Fruit fly (Drosophila melanogaster) whole organism, prepupa: Measurements from ENCODE around the gene CG6607.

Source experiments
- CG11294 ChIP-seq: fragments of 200-800 bp; sonication (Bioruptor generic); IDR thresholded peaks from 2 replicates; pipeline ENCODE4 v1.3.6; 2022; ENCODE audit warnings: missing biosample characterization, missing genetic modification characterization
- CG11762 ChIP-seq: fragments of 200-800 bp; sonication (Bioruptor generic); optimal IDR thresholded peaks from 3 replicates; lab custom pipeline; 2016; ENCODE audit warnings: missing biosample characterization, missing genetic modification characterization; ENCODE audit not compliant: insufficient read depth
- CG11902 ChIP-seq: fragments of 200-800 bp; sonication (Bioruptor generic); optimal IDR thresholded peaks from 3 replicates; lab custom pipeline; 2016; ENCODE audit warnings: missing biosample characterization, missing genetic modification characterization
- CG15336 ChIP-seq: fragments of 200-800 bp; sonication (Bioruptor generic); IDR thresholded peaks from 2 replicates; pipeline ENCODE4 v1.3.6; 2022; ENCODE audit warnings: missing biosample characterization, missing genetic modification characterization
- CG16779 ChIP-seq: fragments of 200-800 bp; sonication (Bioruptor generic); optimal IDR thresholded peaks from 3 replicates; lab custom pipeline; 2017; ENCODE audit warnings: missing biosample characterization, mild to moderate bottlenecking, missing genetic modification characterization
- CG31627 ChIP-seq: fragments of 200-800 bp; sonication (Bioruptor generic); optimal IDR thresholded peaks from 3 replicates; lab custom pipeline; 2016; ENCODE audit warnings: missing biosample characterization, missing genetic modification characterization
- CG32006 ChIP-seq: fragments of 200-800 bp; sonication (Bioruptor generic); optimal IDR thresholded peaks from 3 replicates; lab custom pipeline; 2017; ENCODE audit warnings: missing biosample characterization, mild to moderate bottlenecking, missing genetic modification characterization
- CG34406 ChIP-seq: fragments of 200-800 bp; sonication (Bioruptor generic); optimal IDR thresholded peaks from 3 replicates; lab custom pipeline; 2016; ENCODE audit warnings: missing biosample characterization, missing genetic modification characterization
- CG3919 ChIP-seq: fragments of 200-800 bp; sonication (Bioruptor generic); optimal IDR thresholded peaks from 3 replicates; lab custom pipeline; 2016; ENCODE audit warnings: missing biosample characterization, missing genetic modification characterization
- CG4318 ChIP-seq: fragments of 200-800 bp; sonication (Bioruptor generic); optimal IDR thresholded peaks from 3 replicates; lab custom pipeline; 2017; ENCODE audit warnings: missing biosample characterization, mild to moderate bottlenecking, missing genetic modification characterization
- CG6163 ChIP-seq: fragments of 200-800 bp; sonication (Bioruptor generic); IDR thresholded peaks from 3 replicates; pipeline ENCODE4 v1.3.6; 2022; ENCODE audit warnings: missing biosample characterization, missing genetic modification characterization
- CG6276 ChIP-seq: fragments of 200-800 bp; sonication (Bioruptor generic); optimal IDR thresholded peaks from 2 replicates; lab custom pipeline; 2017; ENCODE audit warnings: missing biosample characterization, mild to moderate bottlenecking, missing genetic modification characterization
- CG6792 ChIP-seq: fragments of 200-800 bp; sonication (Bioruptor generic); optimal IDR thresholded peaks from 3 replicates; lab custom pipeline; 2016; ENCODE audit warnings: missing biosample characterization, missing genetic modification characterization
- CG6854 ChIP-seq: fragments of 200-800 bp; sonication (Bioruptor generic); optimal IDR thresholded peaks from 2 replicates; lab custom pipeline; 2017; ENCODE audit warnings: missing biosample characterization, mild to moderate bottlenecking, missing genetic modification characterization
- CG7368 ChIP-seq: fragments of 200-800 bp; sonication (Bioruptor generic); optimal IDR thresholded peaks from 3 replicates; lab custom pipeline; 2016; ENCODE audit warnings: missing biosample characterization, missing genetic modification characterization
- CG8319 ChIP-seq: fragments of 200-800 bp; sonication (Bioruptor generic); optimal IDR thresholded peaks from 3 replicates; lab custom pipeline; 2016; ENCODE audit warnings: missing biosample characterization, missing genetic modification characterization
- CG8632 ChIP-seq: fragments of 200-800 bp; sonication (Bioruptor generic); optimal IDR thresholded peaks from 3 replicates; lab custom pipeline; 2016; ENCODE audit warnings: missing biosample characterization, missing genetic modification characterization
- Eip78C ChIP-seq: fragments of 200-800 bp; sonication (Bioruptor generic); peaks from one replicate; lab custom pipeline; 2016; ENCODE audit warnings: missing biosample characterization, missing genetic modification characterization
- Eip93F ChIP-seq: fragments of 200-800 bp; sonication (Bioruptor generic); optimal IDR thresholded peaks from 2 replicates; lab custom pipeline; 2016; ENCODE audit warnings: missing biosample characterization, mild to moderate bottlenecking, missing genetic modification characterization
- Ets21C ChIP-seq: fragments of 200-800 bp; sonication (Bioruptor generic); optimal IDR thresholded peaks from 3 replicates; lab custom pipeline; 2016; ENCODE audit warnings: missing biosample characterization, missing genetic modification characterization
- Gug ChIP-seq: fragments of 200-800 bp; sonication (Bioruptor generic); IDR thresholded peaks from 2 replicates; pipeline ENCODE4 v1.3.6; 2022; ENCODE audit warnings: missing biosample characterization, missing genetic modification characterization
- Hr38 ChIP-seq: sonication (Bioruptor generic); optimal IDR thresholded peaks from 2 replicates; lab custom pipeline; 2016; ENCODE audit warnings: missing biosample characterization, missing genetic modification characterization
- Hr39 ChIP-seq: fragments of 200-800 bp; sonication (Bioruptor generic); optimal IDR thresholded peaks from 2 replicates; lab custom pipeline; 2016; ENCODE audit warnings: missing biosample characterization, missing genetic modification characterization
- Hr4 ChIP-seq: fragments of 200-800 bp; sonication (Bioruptor generic); optimal IDR thresholded peaks from 3 replicates; lab custom pipeline; 2016; ENCODE audit warnings: missing biosample characterization, missing genetic modification characterization
- Lpt ChIP-seq: fragments of 200-800 bp; sonication (Bioruptor generic); optimal IDR thresholded peaks from 3 replicates; lab custom pipeline; 2016; ENCODE audit warnings: missing biosample characterization, missing genetic modification characterization
- OdsH ChIP-seq: fragments of 200-800 bp; sonication (Bioruptor generic); optimal IDR thresholded peaks from 3 replicates; lab custom pipeline; 2016; ENCODE audit warnings: missing biosample characterization, missing genetic modification characterization
- Sox102F ChIP-seq: fragments of 200-800 bp; sonication (Bioruptor generic); optimal IDR thresholded peaks from 2 replicates; lab custom pipeline; 2016; ENCODE audit warnings: missing biosample characterization, mild to moderate bottlenecking, missing genetic modification characterization
- achi ChIP-seq: fragments of 200-800 bp; sonication (Bioruptor generic); optimal IDR thresholded peaks from 3 replicates; lab custom pipeline; 2016; ENCODE audit warnings: missing biosample characterization, missing genetic modification characterization
- acj6 ChIP-seq: fragments of 200-800 bp; sonication (Bioruptor generic); optimal IDR thresholded peaks from 3 replicates; lab custom pipeline; 2016; ENCODE audit warnings: missing biosample characterization, missing genetic modification characterization
- dsx ChIP-seq: fragments of 200-800 bp; optimal IDR thresholded peaks from 3 replicates; lab custom pipeline; 2019; ENCODE audit warnings: missing biosample characterization, mild to moderate bottlenecking, missing genetic modification characterization, moderate library complexity; ENCODE audit not compliant: poor library complexity, severe bottlenecking
- eg ChIP-seq: fragments of 200-800 bp; sonication (Bioruptor generic); IDR thresholded peaks from 3 replicates; pipeline ENCODE4 v1.3.6; 2022; ENCODE audit warnings: missing biosample characterization, missing genetic modification characterization
- esn ChIP-seq: fragments of 200-800 bp; sonication (Bioruptor generic); optimal IDR thresholded peaks from 2 replicates; lab custom pipeline; 2016; ENCODE audit warnings: missing biosample characterization, mild to moderate bottlenecking, missing genetic modification characterization, moderate library complexity
- fd59A ChIP-seq: fragments of 200-800 bp; sonication (Bioruptor generic); optimal IDR thresholded peaks from 2 replicates; lab custom pipeline; 2017; ENCODE audit warnings: missing biosample characterization, mild to moderate bottlenecking, missing genetic modification characterization, missing genetic modification reagents
- lz ChIP-seq: fragments of 200-800 bp; sonication (Bioruptor generic); optimal IDR thresholded peaks from 3 replicates; lab custom pipeline; 2016; ENCODE audit warnings: missing biosample characterization, missing genetic modification characterization
- spab ChIP-seq: fragments of 200-800 bp; sonication (Bioruptor generic); optimal IDR thresholded peaks from 2 replicates; lab custom pipeline; 2017; ENCODE audit warnings: missing biosample characterization, mild to moderate bottlenecking, missing genetic modification characterization, missing genetic modification reagents
- svp ChIP-seq: fragments of 200-800 bp; sonication (Bioruptor generic); peaks from one replicate; lab custom pipeline; 2016; ENCODE audit warnings: missing biosample characterization, missing genetic modification characterization
- topi ChIP-seq: fragments of 200-800 bp; sonication (Bioruptor generic); optimal IDR thresholded peaks from 3 replicates; lab custom pipeline; 2016; ENCODE audit warnings: missing biosample characterization, missing genetic modification characterization
- vri ChIP-seq: fragments of 200-800 bp; sonication (Bioruptor generic); optimal IDR thresholded peaks from 3 replicates; lab custom pipeline; 2016; ENCODE audit warnings: missing biosample characterization, mild to moderate bottlenecking, missing genetic modification characterization

CG6607 gene

dm6 chr3R:24543676-24544277 lies 15.9 kb downstream of the CG6607 start, which contains the start of gene Cftr (continued):
- TF ChIP-seq CG6792 (GFP tag; lab: Kevin White, UChicago): peak; percentile 7
- no peak for TF ChIP-seq CG6276 (GFP tag; lab: Kevin White, UChicago)
- peak; percentile 71 for TF ChIP-seq Sox102F (GFP tag; lab: Kevin White, UChicago)
- TF ChIP-seq CG4318 (GFP tag; lab: Kevin White, UChicago): no peak
- TF ChIP-seq Hr4 (GFP tag; lab: Kevin White, UChicago): peak; percentile 2
- TF ChIP-seq Hr38: no peak
- TF ChIP-seq CG8319 (GFP tag; lab: Kevin White, UChicago): no peak
- TF ChIP-seq CG34406 (GFP tag; lab: Kevin White, UChicago): no peak
- peak; percentile 61 for TF ChIP-seq Lpt
- peak; percentile 29 for TF ChIP-seq CG16779
- TF ChIP-seq eg (GFP tag; lab: Robert Waterston, UW): peak; percentile 61; the same call in 2 of the 3 replicates
- TF ChIP-seq CG11902 (GFP tag; lab: Kevin White, UChicago): no peak
- peak; percentile 60 for TF ChIP-seq dsx (GFP tag; lab: Kevin White, UChicago)
- TF ChIP-seq CG11762 (GFP tag; lab: Kevin White, UChicago): no peak
- TF ChIP-seq CG8632 (GFP tag; lab: Kevin White, UChicago): no peak
- TF ChIP-seq CG31627: peak; percentile 37
- peak; percentile 40 for TF ChIP-seq Eip93F (GFP tag; lab: Kevin White, UChicago)
- TF ChIP-seq CG7368: no peak
- TF ChIP-seq fd59A (GFP tag; lab: Kevin White, UChicago): no peak
- TF ChIP-seq achi: peak; percentile 18
- peak; percentile 14 for TF ChIP-seq Ets21C (GFP tag; lab: Kevin White, UChicago)
- peak; percentile 47 for TF ChIP-seq CG3919 (GFP tag; lab: Kevin White, UChicago)
- peak; percentile 76 for TF ChIP-seq Eip78C (GFP tag; lab: Kevin White, UChicago)
- TF ChIP-seq svp (GFP tag; lab: Kevin White, UChicago): peak; percentile 53
- TF ChIP-seq CG6854 (GFP tag; lab: Kevin White, UChicago): peak; percentile 68
- peak; percentile 64 for TF ChIP-seq esn (GFP tag; lab: Kevin White, UChicago)
- peak; percentile 61 for TF ChIP-seq CG6163 (GFP tag; lab: Robert Waterston, UW)
- peak; percentile 60 for TF ChIP-seq lz
- TF ChIP-seq Hr39: no peak
- TF ChIP-seq acj6: no peak
- no peak for TF ChIP-seq CG11294 (GFP tag; lab: Robert Waterston, UW)

dm6 chr3R:24544388-24544787 lies 16.5 kb downstream of the CG6607 start, which contains the start of gene Esyt2:
Gene Esyt2, plus strand, starts transcription at chr3R:24544719.
- TF ChIP-seq lz (no peak), fd59A (GFP tag; lab: Kevin White, UChicago) (no peak), OdsH (GFP tag; lab: Kevin White, UChicago) (peak; percentile 22), CG32006 (GFP tag; lab: Kevin White, UChicago) (peak; percentile 14), Hr4 (GFP tag; lab: Kevin White, UChicago) (no peak), Gug (GFP tag; lab: Robert Waterston, UW) (0 out of 2 replicates have a peak, but pooled peaks have one; percentile 49), topi (GFP tag; lab: Kevin White, UChicago) (no peak), vri (no peak), eg (GFP tag; lab: Robert Waterston, UW) (peak; percentile 75), CG6163 (GFP tag; lab: Robert Waterston, UW) (0 out of 3 replicates have a peak, but pooled peaks have one; percentile 34), CG34406 (GFP tag; lab: Kevin White, UChicago) (no peak), CG15336 (GFP tag; lab: Robert Waterston, UW) (peak; percentile 65), Hr38 (no peak), CG11294 (GFP tag; lab: Robert Waterston, UW) (peak; percentile 43; the same call in 1 of the 2 replicates), CG6276 (GFP tag; lab: Kevin White, UChicago) (peak; percentile 41), spab (GFP tag; lab: Kevin White, UChicago) (no peak)
